Fruit fly (Drosophila melanogaster) whole organism: ENCODE results near the gene CG9288.

Experiments
- EcR ChIP-seq, 2 experiments: fragments of >200 bp; optimal IDR thresholded peaks; 2 replicates each; lab custom pipeline; 2017; ENCODE audit warnings: missing biosample characterization in 2 of 2, missing genetic modification characterization in 2 of 2, missing genetic modification reagents in 2 of 2
- pan ChIP-seq: fragments of >200 bp; optimal IDR thresholded peaks from 2 replicates; lab custom pipeline; 2017

dm6 chr3R:13782035-13782434, 2.6 kb downstream of the CG9288 start, which contains the start of gene Dip-B:
- TF ChIP-seq pan (lab: Kevin White, UChicago) (no peak), EcR (GFP tag; optimal IDR thresholded peaks at IDR 0.05; lab: Kevin White, UChicago) (no peak)
